Worm (Caenorhabditis elegans) whole organism, young adult: ENCODE measurements around the gene pam-1.

Source experiments
- B0261.1 ChIP-seq: sonication (generic microtip); optimal IDR thresholded peaks from 2 replicates; lab custom pipeline; 2016; ENCODE audit warnings: mild to moderate bottlenecking, missing genetic modification characterization, moderate library complexity, missing compliant biosample characterization
- C17E4.6 ChIP-seq: fragments of 200-800 bp; sonication (Bioruptor generic); IDR thresholded peaks from 2 replicates; pipeline ENCODE4 v1.3.6; 2022; ENCODE audit warnings: missing genetic modification reagents, missing genetic modification characterization, missing compliant biosample characterization
- F55B11.4 ChIP-seq: sonication (generic microtip); optimal IDR thresholded peaks from 2 replicates; lab custom pipeline; 2016; ENCODE audit warnings: missing compliant biosample characterization, missing genetic modification characterization, borderline replicate concordance; ENCODE audit not compliant: insufficient read depth
- Y53G8AR.9 ChIP-seq: fragments of 200-800 bp; sonication (Bioruptor generic); conservative IDR thresholded peaks from 2 replicates; pipeline ENCODE4 v1.3.6; 2022; ENCODE audit warnings: missing genetic modification reagents, missing genetic modification characterization, missing compliant biosample characterization
- Y56A3A.18 ChIP-seq: fragments of 200-800 bp; sonication (Bioruptor generic); IDR thresholded peaks from 2 replicates; pipeline ENCODE4 v1.3.6; 2022; ENCODE audit warnings: missing genetic modification reagents, missing genetic modification characterization, missing compliant biosample characterization
- Y67H2A.10 ChIP-seq: fragments of 200-800 bp; sonication (Bioruptor generic); conservative IDR thresholded peaks from 2 replicates; pipeline ENCODE4 v1.3.6; 2022; ENCODE audit warnings: missing genetic modification reagents, missing genetic modification characterization, missing compliant biosample characterization
- ZK185.1 ChIP-seq: sonication (generic microtip); optimal IDR thresholded peaks from 2 replicates; lab custom pipeline; 2016; ENCODE audit warnings: mild to moderate bottlenecking, missing genetic modification characterization, missing compliant biosample characterization; ENCODE audit not compliant: poor library complexity, severe bottlenecking
- ama-1 ChIP-seq, 3 experiments: fragments of 150-350 bp in 1 of 3; sonication (generic microtip) in 2 of 3; optimal IDR thresholded peaks; 2 replicates each; lab custom pipeline; 2014 to 2018; ENCODE audit warnings: missing biosample characterization in 2 of 3, missing genetic modification characterization in 2 of 3, missing genetic modification reagents in 2 of 3
- aptf-3 ChIP-seq: fragments of 200-800 bp; sonication (Bioruptor generic); IDR thresholded peaks from 2 replicates; pipeline ENCODE4 v1.3.6; 2022; ENCODE audit warnings: missing genetic modification characterization, missing compliant biosample characterization
- attf-3 ChIP-seq: fragments of 200-800 bp; sonication (Bioruptor generic); conservative IDR thresholded peaks from 2 replicates; pipeline ENCODE4 v1.3.6; 2022; ENCODE audit warnings: missing genetic modification reagents, missing genetic modification characterization, missing compliant biosample characterization
- attf-5 ChIP-seq: fragments of 200-800 bp; sonication (Bioruptor generic); optimal IDR thresholded peaks from 2 replicates; lab custom pipeline; 2018; ENCODE audit warnings: mild to moderate bottlenecking, missing genetic modification characterization, missing compliant biosample characterization
- ccch-3 ChIP-seq: fragments of 200-800 bp; sonication (Bioruptor generic); optimal IDR thresholded peaks from 2 replicates; lab custom pipeline; 2018; ENCODE audit warnings: mild to moderate bottlenecking, missing genetic modification characterization, missing compliant biosample characterization
- die-1 ChIP-seq: sonication (generic microtip); optimal IDR thresholded peaks from 2 replicates; lab custom pipeline; 2016; ENCODE audit warnings: missing genotype, mild to moderate bottlenecking, missing genetic modification characterization, missing compliant biosample characterization
- dpff-1 ChIP-seq: sonication (generic microtip); optimal IDR thresholded peaks from 2 replicates; lab custom pipeline; 2017; ENCODE audit warnings: mild to moderate bottlenecking, missing genetic modification characterization, missing compliant biosample characterization
- efl-1 ChIP-seq: fragments of 150-350 bp; optimal IDR thresholded peaks from 2 replicates; lab custom pipeline; 2014; ENCODE audit warnings: missing biosample characterization, missing genetic modification reagents, missing genetic modification characterization
- egl-44 ChIP-seq: fragments of 200-800 bp; sonication (Bioruptor generic); IDR thresholded peaks from 2 replicates; pipeline ENCODE4 v1.3.6; 2022; ENCODE audit warnings: missing genetic modification reagents, missing genetic modification characterization, missing compliant biosample characterization
- egrh-3 ChIP-seq: fragments of 200-800 bp; sonication (Bioruptor generic); IDR thresholded peaks from 2 replicates; pipeline ENCODE4 v1.3.6; 2022; ENCODE audit warnings: missing genetic modification reagents, missing genetic modification characterization, missing compliant biosample characterization
- gei-17 ChIP-seq: fragments of 200-800 bp; sonication (Bioruptor generic); optimal IDR thresholded peaks from 2 replicates; lab custom pipeline; 2018; ENCODE audit warnings: mild to moderate bottlenecking, missing genetic modification characterization, missing compliant biosample characterization
- him-1 ChIP-seq: sonication (generic microtip); optimal IDR thresholded peaks from 2 replicates; lab custom pipeline; 2016; ENCODE audit warnings: missing genotype, missing genetic modification reagents, missing genetic modification characterization, missing compliant biosample characterization
- hlh-12 ChIP-seq: sonication (generic microtip); optimal IDR thresholded peaks from 2 replicates; lab custom pipeline; 2016; ENCODE audit warnings: missing genetic modification characterization, missing compliant biosample characterization
- hmg-1.2 ChIP-seq: fragments of 200-800 bp; sonication (Bioruptor generic); IDR thresholded peaks from 2 replicates; pipeline ENCODE4 v1.3.6; 2022; ENCODE audit warnings: missing genetic modification reagents, missing genetic modification characterization, missing compliant biosample characterization
- hsf-1 ChIP-seq: fragments of 200-800 bp; sonication (Bioruptor generic); IDR thresholded peaks from 2 replicates; pipeline ENCODE4 v1.3.6; 2022; ENCODE audit warnings: missing genetic modification reagents, missing genetic modification characterization, missing compliant biosample characterization
- lin-26 ChIP-seq: fragments of 200-800 bp; sonication (Bioruptor generic); IDR thresholded peaks from 2 replicates; pipeline ENCODE4 v1.3.6; 2022; ENCODE audit warnings: missing genetic modification reagents, missing genetic modification characterization, missing compliant biosample characterization
- lin-40 ChIP-seq: sonication (generic microtip); optimal IDR thresholded peaks from 2 replicates; lab custom pipeline; 2016; ENCODE audit warnings: missing genetic modification characterization, mild to moderate bottlenecking, missing compliant biosample characterization, missing genotype, missing genetic modification reagents
- madf-8 ChIP-seq: fragments of 200-800 bp; sonication (Bioruptor generic); conservative IDR thresholded peaks from 2 replicates; pipeline ENCODE4 v1.3.6; 2022; ENCODE audit warnings: missing genetic modification reagents, missing genetic modification characterization, missing compliant biosample characterization
- mes-4 ChIP-seq: sonication (generic microtip); optimal IDR thresholded peaks from 2 replicates; lab custom pipeline; 2016; ENCODE audit warnings: missing genotype, missing genetic modification characterization, missing compliant biosample characterization
- mxl-1 ChIP-seq: sonication (generic microtip); optimal IDR thresholded peaks from 2 replicates; lab custom pipeline; 2016; ENCODE audit warnings: missing genetic modification characterization, missing compliant biosample characterization
- nhr-120 ChIP-seq: fragments of 200-800 bp; sonication (Bioruptor generic); IDR thresholded peaks from 2 replicates; pipeline ENCODE4 v1.3.6; 2022; ENCODE audit warnings: missing genetic modification characterization, missing compliant biosample characterization
- nhr-80 ChIP-seq: sonication (generic microtip); optimal IDR thresholded peaks from 2 replicates; lab custom pipeline; 2016; ENCODE audit warnings: missing genetic modification characterization, missing compliant biosample characterization
- nhr-90 ChIP-seq: sonication (generic microtip); optimal IDR thresholded peaks from 2 replicates; lab custom pipeline; 2016; ENCODE audit warnings: missing genotype, mild to moderate bottlenecking, missing genetic modification characterization, missing compliant biosample characterization
- rec-8 ChIP-seq, 2 experiments: sonication (generic microtip); optimal IDR thresholded peaks; 2 replicates each; lab custom pipeline; 2016; ENCODE audit warnings: mild to moderate bottlenecking in 2 of 2, missing genetic modification characterization in 2 of 2, missing genetic modification reagents in 2 of 2, missing genotype in 2 of 2, missing biosample characterization in 1 of 2, missing compliant biosample characterization in 1 of 2, moderate library complexity in 1 of 2
- repo-1 ChIP-seq: sonication (generic microtip); optimal IDR thresholded peaks from 2 replicates; lab custom pipeline; 2017; ENCODE audit warnings: mild to moderate bottlenecking, missing genetic modification characterization, missing compliant biosample characterization
- rpc-1 ChIP-seq, 2 experiments: fragments of 150-350 bp in 1 of 2; sonication (generic microtip) in 1 of 2; optimal IDR thresholded peaks; 2 replicates each; lab custom pipeline; 2014 to 2018; ENCODE audit warnings: missing biosample characterization in 1 of 2, missing genetic modification characterization in 1 of 2, missing genetic modification reagents in 1 of 2, missing genotype in 1 of 2
- sea-2 ChIP-seq: fragments of 200-800 bp; sonication (Bioruptor generic); IDR thresholded peaks from 2 replicates; pipeline ENCODE4 v1.3.6; 2022; ENCODE audit warnings: missing genetic modification characterization, missing compliant biosample characterization
- snpc-1.1 ChIP-seq: sonication (generic microtip); optimal IDR thresholded peaks from 2 replicates; lab custom pipeline; 2017; ENCODE audit warnings: missing genetic modification characterization, mild to moderate bottlenecking, missing compliant biosample characterization, antibody characterized with exemption, moderate library complexity, missing genotype, missing genetic modification reagents; ENCODE audit not compliant: insufficient read depth
- snpc-3.4 ChIP-seq: sonication (generic microtip); optimal IDR thresholded peaks from 2 replicates; lab custom pipeline; 2017; ENCODE audit warnings: missing genetic modification characterization, mild to moderate bottlenecking, missing compliant biosample characterization, antibody characterized with exemption, moderate library complexity, missing genotype, missing genetic modification reagents
- snpc-4 ChIP-seq, 5 experiments: fragments of 150-350 bp in 1 of 5; sonication (generic microtip) in 4 of 5; optimal IDR thresholded peaks; 2 replicates each; lab custom pipeline; 2014 to 2018; ENCODE audit warnings: missing genetic modification characterization in 5 of 5, missing biosample characterization in 3 of 5, antibody characterized with exemption in 2 of 5, mild to moderate bottlenecking in 2 of 5, missing compliant biosample characterization in 2 of 5, missing genotype in 2 of 5, moderate library complexity in 2 of 5, missing genetic modification reagents in 1 of 5
- tbp1 ChIP-seq: fragments of 200-800 bp; sonication (Bioruptor generic); optimal IDR thresholded peaks from 2 replicates; lab custom pipeline; 2018; ENCODE audit warnings: mild to moderate bottlenecking, missing genetic modification characterization, missing compliant biosample characterization
- tlf-1 ChIP-seq: fragments of 200-800 bp; sonication (Bioruptor generic); optimal IDR thresholded peaks from 2 replicates; lab custom pipeline; 2018; ENCODE audit warnings: mild to moderate bottlenecking, missing genetic modification characterization, missing compliant biosample characterization
- ztf-18 ChIP-seq: sonication (generic microtip); optimal IDR thresholded peaks from 2 replicates; lab custom pipeline; 2016; ENCODE audit warnings: missing genotype, mild to moderate bottlenecking, missing genetic modification characterization, missing compliant biosample characterization
- ztf-22 ChIP-seq: fragments of 200-800 bp; sonication (Bioruptor generic); optimal IDR thresholded peaks from 2 replicates; lab custom pipeline; 2018; ENCODE audit warnings: mild to moderate bottlenecking, missing genetic modification characterization, moderate library complexity, missing compliant biosample characterization
- ztf-28 ChIP-seq: fragments of 200-800 bp; sonication (Bioruptor generic); IDR thresholded peaks from 2 replicates; pipeline ENCODE4 v1.3.6; 2022; ENCODE audit warnings: missing genetic modification reagents, missing genetic modification characterization, missing compliant biosample characterization

Gene pam-1

ce11 chrIV:7500924-7501323 is 49.7 kb downstream of the pam-1 start:
- no peak for TF ChIP-seq Y56A3A.18 (GFP tag; lab: Robert Waterston, UW)
- TF ChIP-seq madf-8 (GFP tag; lab: Robert Waterston, UW), result no peak
- TF ChIP-seq Y53G8AR.9 (GFP tag; lab: Robert Waterston, UW), result no peak
- no peak for TF ChIP-seq ztf-22 (GFP tag; lab: Kevin White, UChicago)
- TF ChIP-seq attf-3, result no peak
- no peak for TF ChIP-seq tlf-1 (GFP tag; lab: Kevin White, UChicago)
- no peak for TF ChIP-seq sea-2 (GFP tag; lab: Robert Waterston, UW)
- no peak for TF ChIP-seq ama-1 (optimal IDR thresholded peaks at IDR 0.05; lab: Kevin White, UChicago)
- no peak for TF ChIP-seq ama-1 (GFP tag; optimal IDR thresholded peaks at IDR 0.05; lab: Kevin White, UChicago)
- no peak for TF ChIP-seq lin-40 (tag; lab: Kevin White, UChicago)

ce11 chrIV:7499302-7499701 is 51.3 kb downstream of the pam-1 start:
- peak; percentile 73 for TF ChIP-seq snpc-4 (GFP tag; optimal IDR thresholded peaks at IDR 0.05; lab: Kevin White, UChicago)
- peak in 3 of 4 experiments; percentile 90 to 96 (median 93) for TF ChIP-seq snpc-4 (tag; optimal IDR thresholded peaks at IDR 0.05; lab: Kevin White, UChicago)
- TF ChIP-seq mes-4 (tag; lab: Kevin White, UChicago), result peak; percentile 10
- peak; percentile 91 for TF ChIP-seq snpc-1.1 (tag; lab: Kevin White, UChicago)
- TF ChIP-seq hlh-12 (tag; lab: Kevin White, UChicago), result no peak
- no peak for TF ChIP-seq ztf-28
- TF ChIP-seq Y67H2A.10 (GFP tag; lab: Robert Waterston, UW), result no peak
- no peak for TF ChIP-seq hsf-1 (GFP tag; lab: Robert Waterston, UW)
- no peak for TF ChIP-seq Y53G8AR.9 (GFP tag; lab: Robert Waterston, UW)
- peak in 1 of 2 experiments; percentile 12 for TF ChIP-seq rec-8 (tag; optimal IDR thresholded peaks at IDR 0.05; lab: Kevin White, UChicago)
- peak; percentile 17 for TF ChIP-seq ztf-18 (tag; lab: Kevin White, UChicago)
- no peak for TF ChIP-seq aptf-3 (GFP tag; lab: Robert Waterston, UW)
- TF ChIP-seq egl-44 (GFP tag; lab: Robert Waterston, UW), result no peak
- peak; percentile 68 for TF ChIP-seq die-1 (tag; lab: Kevin White, UChicago)
- TF ChIP-seq gei-17 (GFP tag; lab: Kevin White, UChicago), result no peak
- peak; percentile 46 for TF ChIP-seq him-1 (tag; lab: Kevin White, UChicago)
- peak; percentile 51 for TF ChIP-seq B0261.1 (tag; lab: Kevin White, UChicago)
- TF ChIP-seq rpc-1 (optimal IDR thresholded peaks at IDR 0.05; lab: Kevin White, UChicago), result peak; percentile 62
- peak; percentile 82 for TF ChIP-seq rpc-1 (tag; optimal IDR thresholded peaks at IDR 0.05; lab: Kevin White, UChicago)
- TF ChIP-seq mxl-1 (tag; lab: Kevin White, UChicago), result peak; percentile 14
- no peak for TF ChIP-seq egrh-3 (GFP tag; lab: Robert Waterston, UW)
- peak; percentile 20 for TF ChIP-seq attf-5 (GFP tag; lab: Kevin White, UChicago)
- no peak for TF ChIP-seq dpff-1
- peak; percentile 91 for TF ChIP-seq lin-26 (GFP tag; lab: Robert Waterston, UW)
- TF ChIP-seq tbp1 (GFP tag; lab: Kevin White, UChicago), result peak; percentile 83
- TF ChIP-seq ZK185.1 (tag; lab: Kevin White, UChicago), result peak; percentile 7
- peak; percentile 47 for TF ChIP-seq nhr-90 (tag; lab: Kevin White, UChicago)
- TF ChIP-seq F55B11.4 (tag; lab: Kevin White, UChicago), result no peak
- TF ChIP-seq ccch-3 (GFP tag; lab: Kevin White, UChicago), result no peak
- TF ChIP-seq repo-1 (tag; lab: Kevin White, UChicago), result no peak
- TF ChIP-seq hmg-1.2 (GFP tag; lab: Robert Waterston, UW), result peak; percentile 81
- TF ChIP-seq snpc-3.4, result peak; percentile 67
- no peak for TF ChIP-seq ztf-22 (GFP tag; lab: Kevin White, UChicago)
- no peak for TF ChIP-seq nhr-120 (GFP tag; lab: Robert Waterston, UW)
- no peak for TF ChIP-seq efl-1 (GFP tag; lab: Kevin White, UChicago)
- TF ChIP-seq nhr-80, result no peak
- no peak for TF ChIP-seq ama-1 (optimal IDR thresholded peaks at IDR 0.05; lab: Kevin White, UChicago)
- TF ChIP-seq ama-1 (GFP tag; optimal IDR thresholded peaks at IDR 0.05; lab: Kevin White, UChicago), result no peak
- TF ChIP-seq C17E4.6 (GFP tag; lab: Robert Waterston, UW), result no peak
- TF ChIP-seq, all 124 proteins: peak for 17
